Fruit fly (Drosophila melanogaster) whole organism, embryonic: ENCODE measurements around the gene CG34238.
A peak's percentile ranks its signal among the peaks of the same experiment; 100 is the strongest.

Experiments
- Atf-2 ChIP-seq: fragments of 200-800 bp; sonication (Bioruptor generic); optimal IDR thresholded peaks from 2 replicates; lab custom pipeline; 2016; ENCODE audit warnings: missing biosample characterization, missing genetic modification characterization
- CG11085 ChIP-seq: fragments of 200-800 bp; sonication (Bioruptor generic); IDR thresholded peaks from 2 replicates; pipeline ENCODE4 v1.3.6; 2022; ENCODE audit warnings: missing biosample characterization, missing genetic modification characterization
- CG11695 ChIP-seq: fragments of 200-800 bp; sonication (Bioruptor generic); IDR thresholded peaks from 3 replicates; pipeline ENCODE4 v1.3.6; 2022; ENCODE audit warnings: missing biosample characterization, missing genetic modification characterization
- CG1233 ChIP-seq: fragments of 200-800 bp; sonication (Bioruptor generic); optimal IDR thresholded peaks from 4 replicates; lab custom pipeline; 2018; ENCODE audit warnings: missing biosample characterization, mild to moderate bottlenecking, missing genetic modification characterization
- CG12769 ChIP-seq: fragments of 200-800 bp; sonication (Bioruptor generic); optimal IDR thresholded peaks from 2 replicates; lab custom pipeline; 2019; ENCODE audit warnings: missing biosample characterization, mild to moderate bottlenecking, missing genetic modification characterization, moderate library complexity
- CG12942 ChIP-seq: fragments of 200-800 bp; sonication (Bioruptor generic); optimal IDR thresholded peaks from 3 replicates; lab custom pipeline; 2016; ENCODE audit warnings: missing biosample characterization, missing genetic modification characterization
- CG15696 ChIP-seq: fragments of 200-800 bp; sonication (Bioruptor generic); optimal IDR thresholded peaks from 2 replicates; lab custom pipeline; 2019; ENCODE audit warnings: missing biosample characterization, mild to moderate bottlenecking, missing genetic modification characterization, moderate library complexity
- CG16779 ChIP-seq: fragments of 200-800 bp; sonication (Bioruptor generic); IDR thresholded peaks from 2 replicates; pipeline ENCODE4 v1.3.6; 2022; ENCODE audit warnings: missing biosample characterization, missing genetic modification characterization
- CG2116 ChIP-seq: fragments of 200-800 bp; sonication (Bioruptor generic); optimal IDR thresholded peaks from 3 replicates; lab custom pipeline; 2018; ENCODE audit warnings: missing biosample characterization, mild to moderate bottlenecking, missing genetic modification characterization
- CG31441 ChIP-seq: fragments of 200-800 bp; sonication (Bioruptor generic); IDR thresholded peaks from 2 replicates; pipeline ENCODE4 v1.3.6; 2022; ENCODE audit warnings: missing biosample characterization, missing genetic modification characterization
- CG42726 ChIP-seq: fragments of 200-800 bp; sonication (Bioruptor generic); IDR thresholded peaks from 2 replicates; pipeline ENCODE4 v1.3.6; 2022; ENCODE audit warnings: missing biosample characterization, missing genetic modification characterization; ENCODE audit not compliant: partially characterized antibody
- CG4282 ChIP-seq: fragments of 200-800 bp; sonication (Bioruptor generic); optimal IDR thresholded peaks from 2 replicates; lab custom pipeline; 2016; ENCODE audit warnings: missing biosample characterization, missing genetic modification characterization
- CG4617 ChIP-seq: fragments of 200-800 bp; sonication (Bioruptor generic); optimal IDR thresholded peaks from 3 replicates; lab custom pipeline; 2016; ENCODE audit warnings: missing biosample characterization, missing genetic modification characterization, borderline replicate concordance
- CG6254 ChIP-seq: fragments of 200-800 bp; sonication (Bioruptor generic); optimal IDR thresholded peaks from 3 replicates; lab custom pipeline; 2017; ENCODE audit warnings: mild to moderate bottlenecking, missing biosample characterization, missing genetic modification reagents, missing genetic modification characterization
- CG6272 ChIP-seq: fragments of 200-800 bp; sonication (Bioruptor generic); IDR thresholded peaks from 2 replicates; pipeline ENCODE4 v1.3.6; 2022; ENCODE audit warnings: missing biosample characterization, missing genetic modification characterization
- CG7357 ChIP-seq: fragments of 200-800 bp; sonication (Bioruptor generic); IDR thresholded peaks from 3 replicates; pipeline ENCODE4 v1.3.6; 2022; ENCODE audit warnings: missing biosample characterization, missing genetic modification characterization
- CG7839 ChIP-seq: fragments of 200-800 bp; sonication (Bioruptor generic); optimal IDR thresholded peaks from 3 replicates; lab custom pipeline; 2018; ENCODE audit warnings: missing biosample characterization, mild to moderate bottlenecking, missing genetic modification characterization, moderate library complexity
- CG8944 ChIP-seq: fragments of 200-800 bp; sonication (Bioruptor generic); optimal IDR thresholded peaks from 3 replicates; lab custom pipeline; 2016; ENCODE audit warnings: missing biosample characterization, missing genetic modification characterization
- Camta ChIP-seq: fragments of 200-800 bp; sonication (Bioruptor generic); optimal IDR thresholded peaks from 2 replicates; lab custom pipeline; 2016; ENCODE audit warnings: missing biosample characterization, missing genetic modification characterization
- Dad ChIP-seq: fragments of 200-800 bp; sonication (Bioruptor generic); optimal IDR thresholded peaks from 3 replicates; lab custom pipeline; 2016; ENCODE audit warnings: missing biosample characterization, missing genetic modification characterization
- Gsc ChIP-seq: fragments of 200-800 bp; sonication (Bioruptor generic); IDR thresholded peaks from 2 replicates; pipeline ENCODE4 v1.3.6; 2022; ENCODE audit warnings: missing biosample characterization, missing genetic modification characterization
- Hr3 ChIP-seq: fragments of 200-800 bp; sonication (Bioruptor generic); optimal IDR thresholded peaks from 3 replicates; lab custom pipeline; 2016; ENCODE audit warnings: missing biosample characterization, missing genetic modification characterization
- Hr51 ChIP-seq, 2 experiments: fragments of 200-800 bp; sonication (Bioruptor generic); optimal IDR thresholded peaks; 2 replicates in 1 of 2; 3 replicates in 1 of 2; lab custom pipeline; 2016 to 2018; ENCODE audit warnings: missing biosample characterization in 2 of 2, missing genetic modification characterization in 2 of 2, mild to moderate bottlenecking in 1 of 2, moderate library complexity in 1 of 2
- Jarid2 ChIP-seq: fragments of 200-800 bp; sonication (Bioruptor generic); optimal IDR thresholded peaks from 3 replicates; lab custom pipeline; 2017; ENCODE audit warnings: mild to moderate bottlenecking, missing biosample characterization, missing genetic modification reagents, missing genetic modification characterization
- MESR4 ChIP-seq: fragments of 200-800 bp; sonication (Bioruptor generic); optimal IDR thresholded peaks from 2 replicates; lab custom pipeline; 2018; ENCODE audit warnings: missing biosample characterization, mild to moderate bottlenecking, missing genetic modification characterization, moderate library complexity
- NK7.1 ChIP-seq: fragments of 200-800 bp; sonication (Bioruptor generic); optimal IDR thresholded peaks from 3 replicates; lab custom pipeline; 2016; ENCODE audit warnings: missing biosample characterization, missing genetic modification characterization
- NfI ChIP-seq: fragments of 200-800 bp; sonication (Bioruptor generic); optimal IDR thresholded peaks from 3 replicates; lab custom pipeline; 2018; ENCODE audit warnings: missing biosample characterization, mild to moderate bottlenecking, missing genetic modification characterization, moderate library complexity
- Opbp ChIP-seq: fragments of 200-800 bp; sonication (Bioruptor generic); IDR thresholded peaks from 3 replicates; pipeline ENCODE4 v1.3.6; 2022; ENCODE audit warnings: missing biosample characterization, missing genetic modification characterization; ENCODE audit not compliant: partially characterized antibody
- Ptx1 ChIP-seq: fragments of 200-800 bp; sonication (Bioruptor generic); IDR thresholded peaks from 2 replicates; pipeline ENCODE4 v1.3.6; 2022; ENCODE audit warnings: missing biosample characterization, missing genetic modification characterization
- Rx ChIP-seq: fragments of 200-800 bp; sonication (Bioruptor generic); IDR thresholded peaks from 2 replicates; pipeline ENCODE4 v1.3.6; 2022; ENCODE audit warnings: missing biosample characterization, missing genetic modification characterization
- Six4 ChIP-seq: fragments of 200-800 bp; sonication (Bioruptor generic); optimal IDR thresholded peaks from 2 replicates; lab custom pipeline; 2016; ENCODE audit warnings: missing biosample characterization, missing genetic modification characterization
- ap ChIP-seq: fragments of 200-800 bp; sonication (Bioruptor generic); IDR thresholded peaks from 2 replicates; pipeline ENCODE4 v1.3.6; 2022; ENCODE audit warnings: missing biosample characterization, missing genetic modification characterization
- ato ChIP-seq: fragments of 200-800 bp; sonication (Bioruptor generic); IDR thresholded peaks from 2 replicates; pipeline ENCODE4 v1.3.6; 2022; ENCODE audit warnings: missing biosample characterization, missing genetic modification characterization; ENCODE audit not compliant: partially characterized antibody
- az2 ChIP-seq: fragments of 200-800 bp; sonication (Bioruptor generic); optimal IDR thresholded peaks from 3 replicates; lab custom pipeline; 2016; ENCODE audit warnings: missing biosample characterization, missing genetic modification characterization
- bowl ChIP-seq: fragments of 200-800 bp; sonication (Bioruptor generic); IDR thresholded peaks from 2 replicates; pipeline ENCODE4 v1.3.6; 2022; ENCODE audit warnings: missing biosample characterization, missing genetic modification characterization
- dan ChIP-seq: fragments of 200-800 bp; sonication (Bioruptor generic); IDR thresholded peaks from 2 replicates; pipeline ENCODE4 v1.3.6; 2022; ENCODE audit warnings: missing biosample characterization, missing genetic modification characterization
- disco-r ChIP-seq: fragments of 200-800 bp; sonication (Bioruptor generic); optimal IDR thresholded peaks from 2 replicates; lab custom pipeline; 2016; ENCODE audit warnings: missing biosample characterization, missing genetic modification characterization
- ems ChIP-seq: fragments of 200-800 bp; sonication (Bioruptor generic); optimal IDR thresholded peaks from 3 replicates; lab custom pipeline; 2016; ENCODE audit warnings: missing biosample characterization, missing genetic modification characterization
- exex ChIP-seq: fragments of 200-800 bp; sonication (Bioruptor generic); optimal IDR thresholded peaks from 4 replicates; lab custom pipeline; 2018; ENCODE audit warnings: missing biosample characterization, mild to moderate bottlenecking, missing genetic modification characterization, moderate library complexity
- hb ChIP-seq: fragments of 200-800 bp; sonication (Bioruptor generic); IDR thresholded peaks from 3 replicates; pipeline ENCODE4 v1.3.6; 2022; ENCODE audit warnings: missing biosample characterization, missing genetic modification characterization; ENCODE audit not compliant: partially characterized antibody
- jigr1 ChIP-seq: fragments of 200-800 bp; sonication (Bioruptor generic); IDR thresholded peaks from 3 replicates; pipeline ENCODE4 v1.3.6; 2022; ENCODE audit warnings: missing biosample characterization, missing genetic modification characterization
- mld ChIP-seq: fragments of 200-800 bp; sonication (Bioruptor generic); IDR thresholded peaks from 3 replicates; pipeline ENCODE4 v1.3.6; 2022; ENCODE audit warnings: missing biosample characterization, missing genetic modification characterization; ENCODE audit not compliant: partially characterized antibody
- nom ChIP-seq: fragments of 200-800 bp; sonication (Bioruptor generic); optimal IDR thresholded peaks from 2 replicates; lab custom pipeline; 2017; ENCODE audit warnings: missing biosample characterization, missing genetic modification characterization, mild to moderate bottlenecking, moderate library complexity, missing genetic modification reagents
- org-1 ChIP-seq: fragments of 200-800 bp; sonication (Bioruptor generic); optimal IDR thresholded peaks from 2 replicates; lab custom pipeline; 2017; ENCODE audit warnings: missing biosample characterization, missing genetic modification characterization
- sd ChIP-seq: fragments of 200-800 bp; sonication (Bioruptor generic); optimal IDR thresholded peaks from 3 replicates; lab custom pipeline; 2018; ENCODE audit warnings: missing biosample characterization, mild to moderate bottlenecking, missing genetic modification characterization, moderate library complexity
- stwl ChIP-seq: fragments of 200-800 bp; sonication (Bioruptor generic); optimal IDR thresholded peaks from 3 replicates; lab custom pipeline; 2018; ENCODE audit warnings: missing biosample characterization, mild to moderate bottlenecking, missing genetic modification characterization, moderate library complexity
- wor ChIP-seq: fragments of 200-800 bp; sonication (Bioruptor generic); IDR thresholded peaks from 2 replicates; pipeline ENCODE4 v1.3.6; 2022; ENCODE audit warnings: missing biosample characterization, missing genetic modification characterization
- yki ChIP-seq: fragments of >200 bp; optimal IDR thresholded peaks from 3 replicates; lab custom pipeline; 2018
- z ChIP-seq: fragments of 200-800 bp; sonication (Bioruptor generic); IDR thresholded peaks from 3 replicates; pipeline ENCODE4 v1.3.6; 2022; ENCODE audit warnings: missing biosample characterization, missing genetic modification characterization

Gene CG34238

dm6 chr3L:10665433-10666150 is 39.3 kb downstream of the CG34238 start (continued):
- TF ChIP-seq Rx: peak; percentile 59
- TF ChIP-seq Ptx1 (GFP tag; lab: Robert Waterston, UW): peak; percentile 93
- TF ChIP-seq CG31441: peak; percentile 97
- peak; percentile 75 for TF ChIP-seq disco-r (GFP tag; lab: Kevin White, UChicago)
- TF ChIP-seq CG4282 (GFP tag; lab: Kevin White, UChicago): peak; percentile 19
- peak; percentile 95 for TF ChIP-seq CG6254 (GFP tag; lab: Kevin White, UChicago)
- peak; percentile 95 for TF ChIP-seq ems (GFP tag; lab: Kevin White, UChicago)
- peak; percentile 58 for TF ChIP-seq yki (lab: Kevin White, UChicago)
- peak; percentile 98 for TF ChIP-seq CG1233 (GFP tag; lab: Kevin White, UChicago)
- TF ChIP-seq sd: peak; percentile 89
- TF ChIP-seq MESR4 (GFP tag; lab: Kevin White, UChicago): peak; percentile 45
- TF ChIP-seq Jarid2 (GFP tag; lab: Kevin White, UChicago): peak; percentile 90
- TF ChIP-seq CG11085 (GFP tag; lab: Robert Waterston, UW): no peak; the same call in none of the 2 replicates
- TF ChIP-seq jigr1: peak; percentile 88
- peak; percentile 93 to 99 for TF ChIP-seq Hr51 (GFP tag; optimal IDR thresholded peaks at IDR 0.05; lab: Kevin White, UChicago)
- TF ChIP-seq ap (GFP tag; lab: Robert Waterston, UW): peak; percentile 86
- TF ChIP-seq NK7.1: peak; percentile 67
- TF ChIP-seq CG6272 (GFP tag; lab: Robert Waterston, UW): peak; percentile 74
- no peak for TF ChIP-seq CG42726 (GFP tag; lab: Robert Waterston, UW)
- TF ChIP-seq CG4617 (GFP tag; lab: Kevin White, UChicago): peak; percentile 74
- TF ChIP-seq z (GFP tag; lab: Robert Waterston, UW): no peak; the same call in 2 of the 3 replicates
- TF ChIP-seq ato: no peak
- no peak for TF ChIP-seq mld
- TF ChIP-seq stwl: peak; percentile 65
- TF ChIP-seq CG7839 (tag; lab: Kevin White, UChicago): peak; percentile 99
- TF ChIP-seq Atf-2 (GFP tag; lab: Kevin White, UChicago): peak; percentile 75
- TF ChIP-seq CG15696 (tag; lab: Kevin White, UChicago): peak; percentile 98
- TF ChIP-seq CG11695 (GFP tag; lab: Robert Waterston, UW): peak; percentile 97
- peak; percentile 96 for TF ChIP-seq Hr3
- no peak for TF ChIP-seq hb (GFP tag; lab: Robert Waterston, UW)
- TF ChIP-seq Dad (GFP tag; lab: Kevin White, UChicago): peak; percentile 78
- peak; percentile 90 for TF ChIP-seq Camta (GFP tag; lab: Kevin White, UChicago)
- TF ChIP-seq CG7357: peak; percentile 88
- TF ChIP-seq org-1 (GFP tag; lab: Kevin White, UChicago): peak; percentile 98
- no peak for TF ChIP-seq dan
- TF ChIP-seq CG12942: peak; percentile 89
- peak; percentile 78 for TF ChIP-seq bowl
- peak; percentile 97 for TF ChIP-seq NfI
- TF ChIP-seq CG8944 (GFP tag; lab: Kevin White, UChicago): peak; percentile 60
- TF ChIP-seq Six4 (GFP tag; lab: Kevin White, UChicago): peak; percentile 96
- peak; percentile 97 for TF ChIP-seq az2 (GFP tag; lab: Kevin White, UChicago)
- TF ChIP-seq Opbp (GFP tag; lab: Robert Waterston, UW): no peak
- TF ChIP-seq CG2116 (GFP tag; lab: Kevin White, UChicago): peak; percentile 87
- peak; percentile 88 for TF ChIP-seq exex (tag; lab: Kevin White, UChicago)
- 0 out of 2 replicates have a peak, but pooled peaks have one; percentile 57 for TF ChIP-seq CG16779 (GFP tag; lab: Robert Waterston, UW)
- TF ChIP-seq CG12769 (tag; lab: Kevin White, UChicago): peak; percentile 92
- TF ChIP-seq Gsc (GFP tag; lab: Robert Waterston, UW): no peak
- TF ChIP-seq nom (GFP tag; lab: Kevin White, UChicago): peak; percentile 96
- peak; percentile 91 for TF ChIP-seq wor
